Fruit fly (Drosophila melanogaster) whole organism, embryonic: ENCODE measurements around the gene GatB.

Source experiments
- Atf3 ChIP-seq: fragments of 200-800 bp; sonication (Bioruptor generic); optimal IDR thresholded peaks from 3 replicates; lab custom pipeline; 2016; ENCODE audit warnings: missing biosample characterization, missing genetic modification characterization
- B-H1 ChIP-seq: fragments of 200-800 bp; sonication (Bioruptor generic); IDR thresholded peaks from 3 replicates; pipeline ENCODE4 v1.3.6; 2022; ENCODE audit warnings: missing biosample characterization, missing genetic modification characterization
- CG10462 ChIP-seq: fragments of 200-800 bp; sonication (Bioruptor generic); optimal IDR thresholded peaks from 2 replicates; lab custom pipeline; 2016; ENCODE audit warnings: missing biosample characterization, missing genetic modification characterization
- CG15073 ChIP-seq: fragments of 200-800 bp; sonication (Bioruptor generic); optimal IDR thresholded peaks from 2 replicates; lab custom pipeline; 2016; ENCODE audit warnings: missing biosample characterization, missing genetic modification characterization
- CG1529 ChIP-seq: fragments of 200-800 bp; sonication (Bioruptor generic); optimal IDR thresholded peaks from 3 replicates; lab custom pipeline; 2018; ENCODE audit warnings: missing biosample characterization, missing genetic modification characterization
- CG15696 ChIP-seq: fragments of 200-800 bp; sonication (Bioruptor generic); optimal IDR thresholded peaks from 2 replicates; lab custom pipeline; 2019; ENCODE audit warnings: missing biosample characterization, mild to moderate bottlenecking, missing genetic modification characterization, moderate library complexity
- CG1602 ChIP-seq: fragments of 200-800 bp; sonication (Bioruptor generic); optimal IDR thresholded peaks from 3 replicates; lab custom pipeline; 2016; ENCODE audit warnings: missing biosample characterization, missing genetic modification characterization
- CG16815 ChIP-seq: fragments of 200-800 bp; sonication (Bioruptor generic); optimal IDR thresholded peaks from 3 replicates; lab custom pipeline; 2017; ENCODE audit warnings: missing biosample characterization, mild to moderate bottlenecking, missing genetic modification characterization
- CG17568 ChIP-seq: fragments of 200-800 bp; sonication (Bioruptor generic); optimal IDR thresholded peaks from 2 replicates; lab custom pipeline; 2018; ENCODE audit warnings: missing biosample characterization, mild to moderate bottlenecking, missing genetic modification characterization, moderate library complexity
- CG17912 ChIP-seq: fragments of 200-800 bp; sonication (Bioruptor generic); optimal IDR thresholded peaks from 2 replicates; lab custom pipeline; 2018; ENCODE audit warnings: missing biosample characterization, mild to moderate bottlenecking, missing genetic modification characterization
- CG2202 ChIP-seq: fragments of 200-800 bp; sonication (Bioruptor generic); optimal IDR thresholded peaks from 2 replicates; lab custom pipeline; 2018; ENCODE audit warnings: missing biosample characterization, mild to moderate bottlenecking, missing genetic modification characterization
- CG30020 ChIP-seq: fragments of 200-800 bp; optimal IDR thresholded peaks from 2 replicates; lab custom pipeline; 2019; ENCODE audit warnings: missing biosample characterization, mild to moderate bottlenecking, missing genetic modification characterization, moderate library complexity
- CG30403 ChIP-seq: fragments of 200-800 bp; sonication (Bioruptor generic); optimal IDR thresholded peaks from 3 replicates; lab custom pipeline; 2016; ENCODE audit warnings: missing biosample characterization, missing genetic modification characterization
- CG32532 ChIP-seq: fragments of 200-800 bp; sonication (Bioruptor generic); IDR thresholded peaks from 2 replicates; pipeline ENCODE4 v1.3.6; 2022; ENCODE audit warnings: missing biosample characterization, missing genetic modification characterization
- CG34224 ChIP-seq: fragments of 200-800 bp; sonication (Bioruptor generic); IDR thresholded peaks from 3 replicates; pipeline ENCODE4 v1.3.6; 2022; ENCODE audit warnings: missing biosample characterization, missing genetic modification characterization; ENCODE audit not compliant: partially characterized antibody
- CG4282 ChIP-seq: fragments of 200-800 bp; sonication (Bioruptor generic); optimal IDR thresholded peaks from 2 replicates; lab custom pipeline; 2016; ENCODE audit warnings: missing biosample characterization, missing genetic modification characterization
- CG4328 ChIP-seq: fragments of 200-800 bp; sonication (Bioruptor generic); optimal IDR thresholded peaks from 3 replicates; lab custom pipeline; 2017; ENCODE audit warnings: missing biosample characterization, missing genetic modification reagents, missing genetic modification characterization
- CG6272 ChIP-seq: fragments of 200-800 bp; sonication (Bioruptor generic); IDR thresholded peaks from 2 replicates; pipeline ENCODE4 v1.3.6; 2022; ENCODE audit warnings: missing biosample characterization, missing genetic modification characterization
- CG8290 ChIP-seq, 3 experiments: fragments of 200-800 bp; sonication (Bioruptor generic); optimal IDR thresholded peaks; 2 replicates each; lab custom pipeline; 2016 to 2019; ENCODE audit warnings: missing biosample characterization in 3 of 3, missing genetic modification characterization in 3 of 3, mild to moderate bottlenecking in 2 of 3, moderate library complexity in 1 of 3
- CG9437 ChIP-seq: fragments of 200-800 bp; sonication (Bioruptor generic); optimal IDR thresholded peaks from 2 replicates; lab custom pipeline; 2018; ENCODE audit warnings: missing biosample characterization, mild to moderate bottlenecking, missing genetic modification characterization
- CG9609 ChIP-seq: fragments of 200-800 bp; sonication (Bioruptor generic); optimal IDR thresholded peaks from 3 replicates; lab custom pipeline; 2016; ENCODE audit warnings: missing biosample characterization, missing genetic modification characterization
- Chrac-16 ChIP-seq: fragments of 200-800 bp; sonication (Bioruptor generic); optimal IDR thresholded peaks from 3 replicates; lab custom pipeline; 2016; ENCODE audit warnings: missing biosample characterization, missing genetic modification characterization
- Dll ChIP-seq: fragments of 200-800 bp; sonication (Bioruptor generic); IDR thresholded peaks from 4 replicates; pipeline ENCODE4 v1.3.6; 2022; ENCODE audit warnings: missing biosample characterization, missing genetic modification characterization; ENCODE audit not compliant: partially characterized antibody
- E2f1 ChIP-seq: fragments of 200-800 bp; sonication (Bioruptor generic); IDR thresholded peaks from 2 replicates; pipeline ENCODE4 v1.3.6; 2022; ENCODE audit warnings: missing biosample characterization, missing genetic modification characterization
- H2.0 ChIP-seq: fragments of 200-800 bp; sonication (Bioruptor generic); IDR thresholded peaks from 2 replicates; pipeline ENCODE4 v1.3.6; 2022; ENCODE audit warnings: missing biosample characterization, missing genetic modification characterization
- HLH3B ChIP-seq: fragments of 200-800 bp; sonication (Bioruptor generic); IDR thresholded peaks from 2 replicates; pipeline ENCODE4 v1.3.6; 2022; ENCODE audit warnings: missing biosample characterization, missing genetic modification characterization
- Lhr ChIP-seq: fragments of 200-800 bp; sonication (Bioruptor generic); optimal IDR thresholded peaks from 3 replicates; lab custom pipeline; 2017; ENCODE audit warnings: mild to moderate bottlenecking, missing biosample characterization, missing genetic modification reagents, missing genetic modification characterization
- Nf-YB ChIP-seq: fragments of 200-800 bp; sonication (Bioruptor generic); optimal IDR thresholded peaks from 3 replicates; lab custom pipeline; 2019; ENCODE audit warnings: missing biosample characterization, mild to moderate bottlenecking, missing genetic modification characterization, moderate library complexity
- Oli ChIP-seq: fragments of 200-800 bp; sonication (Bioruptor generic); optimal IDR thresholded peaks from 2 replicates; lab custom pipeline; 2018; ENCODE audit warnings: missing biosample characterization, mild to moderate bottlenecking, missing genetic modification characterization, moderate library complexity
- Ptx1 ChIP-seq: fragments of 200-800 bp; sonication (Bioruptor generic); IDR thresholded peaks from 2 replicates; pipeline ENCODE4 v1.3.6; 2022; ENCODE audit warnings: missing biosample characterization, missing genetic modification characterization
- amos ChIP-seq: fragments of 200-800 bp; sonication (Bioruptor generic); IDR thresholded peaks from 2 replicates; pipeline ENCODE4 v1.3.6; 2022; ENCODE audit warnings: missing biosample characterization, missing genetic modification characterization; ENCODE audit not compliant: partially characterized antibody
- btn ChIP-seq: fragments of 200-800 bp; sonication (Bioruptor generic); optimal IDR thresholded peaks from 2 replicates; lab custom pipeline; 2016; ENCODE audit warnings: missing biosample characterization, missing genetic modification characterization
- cwo ChIP-seq: fragments of 200-800 bp; sonication (Bioruptor generic); optimal IDR thresholded peaks from 3 replicates; lab custom pipeline; 2017; ENCODE audit warnings: missing biosample characterization, missing genetic modification characterization, mild to moderate bottlenecking, moderate library complexity, missing genetic modification reagents
- dysf ChIP-seq: fragments of 200-800 bp; sonication (Bioruptor generic); IDR thresholded peaks from 3 replicates; pipeline ENCODE4 v1.3.6; 2022; ENCODE audit warnings: missing biosample characterization, missing genetic modification characterization
- esg ChIP-seq: fragments of 200-800 bp; sonication (Bioruptor generic); conservative IDR thresholded peaks from 2 replicates; pipeline ENCODE4 v1.3.6; 2022; ENCODE audit warnings: missing biosample characterization, missing genetic modification characterization
- fd96Cb ChIP-seq: fragments of 200-800 bp; sonication (Bioruptor generic); optimal IDR thresholded peaks from 2 replicates; lab custom pipeline; 2018; ENCODE audit warnings: missing biosample characterization, mild to moderate bottlenecking, missing genetic modification characterization, moderate library complexity
- gsb-n ChIP-seq: fragments of 200-800 bp; sonication (Bioruptor generic); optimal IDR thresholded peaks from 3 replicates; lab custom pipeline; 2018; ENCODE audit warnings: missing biosample characterization, mild to moderate bottlenecking, missing genetic modification characterization
- ham ChIP-seq: fragments of 200-800 bp; sonication (Bioruptor generic); IDR thresholded peaks from 2 replicates; pipeline ENCODE4 v1.3.6; 2022; ENCODE audit warnings: missing biosample characterization, missing genetic modification characterization
- her ChIP-seq: fragments of 200-800 bp; sonication (Bioruptor generic); optimal IDR thresholded peaks from 2 replicates; lab custom pipeline; 2016; ENCODE audit warnings: missing biosample characterization, missing genetic modification characterization
- lab ChIP-seq: fragments of 200-800 bp; sonication (Bioruptor generic); optimal IDR thresholded peaks from 3 replicates; lab custom pipeline; 2017; ENCODE audit warnings: missing biosample characterization, missing genetic modification characterization, mild to moderate bottlenecking, moderate library complexity, missing genetic modification reagents
- onecut ChIP-seq: fragments of 200-800 bp; sonication (Bioruptor generic); IDR thresholded peaks from 2 replicates; pipeline ENCODE4 v1.3.6; 2022; ENCODE audit warnings: missing biosample characterization, missing genetic modification characterization
- org-1 ChIP-seq: fragments of 200-800 bp; sonication (Bioruptor generic); optimal IDR thresholded peaks from 2 replicates; lab custom pipeline; 2017; ENCODE audit warnings: missing biosample characterization, missing genetic modification characterization
- psq ChIP-seq: fragments of 200-800 bp; sonication (Bioruptor generic); optimal IDR thresholded peaks from 2 replicates; lab custom pipeline; 2017; ENCODE audit warnings: missing biosample characterization, missing genetic modification characterization
- pum ChIP-seq: fragments of 200-800 bp; sonication (Bioruptor generic); optimal IDR thresholded peaks from 2 replicates; lab custom pipeline; 2016; ENCODE audit warnings: missing biosample characterization, missing genetic modification characterization
- sens ChIP-seq: fragments of 200-800 bp; sonication (Bioruptor generic); peaks from one replicate; lab custom pipeline; 2016; ENCODE audit warnings: missing biosample characterization, missing genetic modification characterization
- sens-2 ChIP-seq: fragments of 200-800 bp; sonication (Bioruptor generic); IDR thresholded peaks from 2 replicates; pipeline ENCODE4 v1.3.6; 2022; ENCODE audit warnings: missing biosample characterization, missing genetic modification characterization
- sna ChIP-seq: fragments of 200-800 bp; sonication (Bioruptor generic); IDR thresholded peaks from 2 replicates; pipeline ENCODE4 v1.3.6; 2022; ENCODE audit warnings: missing biosample characterization, missing genetic modification characterization; ENCODE audit not compliant: partially characterized antibody
- sr ChIP-seq: fragments of 200-800 bp; sonication (Bioruptor generic); IDR thresholded peaks from 3 replicates; pipeline ENCODE4 v1.3.6; 2022; ENCODE audit warnings: missing biosample characterization, missing genetic modification characterization
- trem ChIP-seq: fragments of 200-800 bp; optimal IDR thresholded peaks from 3 replicates; lab custom pipeline; 2019; ENCODE audit warnings: missing biosample characterization, mild to moderate bottlenecking, missing genetic modification characterization, moderate library complexity
- trh ChIP-seq: fragments of 200-800 bp; sonication (Bioruptor generic); optimal IDR thresholded peaks from 2 replicates; lab custom pipeline; 2016; ENCODE audit warnings: missing biosample characterization, missing genetic modification characterization
- usp ChIP-seq: fragments of >200 bp; optimal IDR thresholded peaks from 2 replicates; lab custom pipeline; 2017; ENCODE audit warnings: missing biosample characterization, missing genetic modification characterization

Gene GatB

DNA sequence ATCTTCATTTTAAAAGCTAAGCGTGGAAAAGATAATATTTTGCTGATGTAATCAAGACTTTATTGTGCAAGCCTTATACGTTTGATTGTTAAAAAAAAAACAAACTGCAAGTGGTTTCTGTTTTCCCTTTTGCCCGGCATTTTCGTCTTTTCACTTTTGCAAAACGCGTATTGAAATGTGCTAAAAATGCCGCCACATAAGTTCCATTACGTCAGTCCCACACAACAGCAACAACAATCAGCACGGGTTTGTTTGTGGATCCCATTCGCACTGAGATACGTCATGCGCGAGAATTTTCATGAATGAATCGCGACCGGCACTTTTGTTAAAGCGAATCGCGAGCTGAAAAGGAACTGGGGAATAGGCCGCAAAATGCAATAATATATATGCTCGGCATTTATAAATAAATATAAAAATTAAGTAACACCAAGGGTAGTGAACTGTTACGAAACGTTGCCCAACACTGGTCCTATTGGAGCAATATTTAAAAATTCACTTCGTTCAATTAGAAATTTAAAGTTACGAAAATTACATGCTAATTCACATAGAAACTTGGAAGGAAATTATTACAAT is 23.9 kb downstream of the GatB start (continued):
- TF ChIP-seq btn (GFP tag; lab: Kevin White, UChicago) (no peak), Oli (no peak), dysf (GFP tag; lab: Robert Waterston, UW) (no peak), gsb-n (tag; lab: Kevin White, UChicago) (peak; percentile 3), E2f1 (GFP tag; lab: Robert Waterston, UW) (no peak), trem (no peak), CG4328 (GFP tag; lab: Kevin White, UChicago) (peak; percentile 37), onecut (GFP tag; lab: Robert Waterston, UW) (peak; percentile 60), CG8290 (GFP tag; optimal IDR thresholded peaks at IDR 0.05; lab: Kevin White, UChicago) (peak; percentile 48), CG8290 (tag; optimal IDR thresholded peaks at IDR 0.05; lab: Kevin White, UChicago) (peak; percentile 35 to 49), usp (no peak), Ptx1 (GFP tag; lab: Robert Waterston, UW) (no peak), Lhr (GFP tag; lab: Kevin White, UChicago) (no peak), CG9609 (no peak), CG17568 (GFP tag; lab: Kevin White, UChicago) (peak; percentile 73), CG30020 (tag; lab: Kevin White, UChicago) (no peak), CG30403 (GFP tag; lab: Kevin White, UChicago) (peak; percentile 62), B-H1 (GFP tag; lab: Robert Waterston, UW) (no peak), Chrac-16 (GFP tag; lab: Kevin White, UChicago) (peak; percentile 34), CG16815 (GFP tag; lab: Kevin White, UChicago) (no peak), sens (GFP tag; lab: Kevin White, UChicago) (peak; percentile 91), CG17912 (GFP tag; lab: Kevin White, UChicago) (peak; percentile 5), org-1 (GFP tag; lab: Kevin White, UChicago) (peak; percentile 13), sr (GFP tag; lab: Robert Waterston, UW) (no peak), ham (GFP tag; lab: Robert Waterston, UW) (no peak), CG4282 (GFP tag; lab: Kevin White, UChicago) (no peak), CG1529 (GFP tag; lab: Kevin White, UChicago) (peak; percentile 17), pum (no peak), sens-2 (GFP tag; lab: Robert Waterston, UW) (no peak), Dll (GFP tag; lab: Robert Waterston, UW) (no peak), cwo (GFP tag; lab: Kevin White, UChicago) (peak; percentile 63), CG2202 (no peak), CG34224 (GFP tag; lab: Robert Waterston, UW) (no peak), her (GFP tag; lab: Kevin White, UChicago) (no peak), psq (no peak), CG15073 (GFP tag; lab: Kevin White, UChicago) (no peak), sna (no peak), lab (GFP tag; lab: Kevin White, UChicago) (peak; percentile 80), CG15696 (tag; lab: Kevin White, UChicago) (no peak), CG1602 (GFP tag; lab: Kevin White, UChicago) (peak; percentile 18), amos (GFP tag; lab: Robert Waterston, UW) (no peak), esg (GFP tag; lab: Robert Waterston, UW) (no peak), CG10462 (no peak), HLH3B (GFP tag; lab: Robert Waterston, UW) (no peak), Atf3 (no peak), Nf-YB (GFP tag; lab: Kevin White, UChicago) (no peak), trh (no peak), fd96Cb (tag; lab: Kevin White, UChicago) (peak; percentile 1), CG9437 (GFP tag; lab: Kevin White, UChicago) (peak; percentile 96), CG6272 (no peak), H2.0 (GFP tag; lab: Robert Waterston, UW) (no peak), CG32532 (GFP tag; lab: Robert Waterston, UW) (no peak)
